Fruit fly (Drosophila melanogaster): ENCODE results near the gene Tmtc1.
A peak's percentile ranks its signal among the peaks of the same experiment; 100 is the strongest.

Gene Tmtc1

dm6 chr2L:2748480-2749143, 71.1 kb downstream of the Tmtc1 start (continued):
- TF ChIP-seq unc-4 (GFP tag; IDR thresholded peaks at IDR 0.05; ENCODE audit: partially characterized antibody) = peak; percentile 56
- TF ChIP-seq CG15696 (tag; optimal IDR thresholded peaks at IDR 0.05) = peak; percentile 58
- peak; percentile 82 for TF ChIP-seq CG9609 (GFP tag; optimal IDR thresholded peaks at IDR 0.05)
- no peak for TF ChIP-seq Elba2 (GFP tag; optimal IDR thresholded peaks at IDR 0.05)
- peak; percentile 81 for TF ChIP-seq nom (GFP tag; optimal IDR thresholded peaks at IDR 0.05)
- peak; percentile 89 for TF ChIP-seq CG13296 (GFP tag; optimal IDR thresholded peaks at IDR 0.05)
- peak; percentile 82 for TF ChIP-seq rib (GFP tag; IDR thresholded peaks at IDR 0.05)
- TF ChIP-seq CG3281 (GFP tag; optimal IDR thresholded peaks at IDR 0.05) = peak; percentile 96
- peak; percentile 80 for TF ChIP-seq NC2β (GFP tag; optimal IDR thresholded peaks at IDR 0.05)
- TF ChIP-seq CG17829 (tag; optimal IDR thresholded peaks at IDR 0.05) = peak; percentile 93
- peak; percentile 80 for TF ChIP-seq CG1602 (GFP tag; optimal IDR thresholded peaks at IDR 0.05)
- peak; percentile 88 for TF ChIP-seq cas (GFP tag; IDR thresholded peaks at IDR 0.05)
- peak; percentile 93 for TF ChIP-seq CG12659 (GFP tag; optimal IDR thresholded peaks at IDR 0.05)
- peak; percentile 84 for TF ChIP-seq CG32772 (GFP tag; IDR thresholded peaks at IDR 0.05)
- peak; percentile 91 for TF ChIP-seq CG6689 (GFP tag; IDR thresholded peaks at IDR 0.05)
- peak; percentile 35; the same call in 1 of the 3 replicates for TF ChIP-seq jigr1 (GFP tag; IDR thresholded peaks at IDR 0.05)
- TF ChIP-seq Oli (tag; optimal IDR thresholded peaks at IDR 0.05) = peak; percentile 74
- TF ChIP-seq CG14441 (GFP tag; IDR thresholded peaks at IDR 0.05) = peak; percentile 86
- TF ChIP-seq HLH54F (GFP tag; optimal IDR thresholded peaks at IDR 0.05) = peak; percentile 85
- peak; percentile 83 for TF ChIP-seq CG4328 (GFP tag; optimal IDR thresholded peaks at IDR 0.05)
- TF ChIP-seq Hr78 (GFP tag; optimal IDR thresholded peaks at IDR 0.05) = peak in 1 of 2 experiments; percentile 9
- peak; percentile 93 for TF ChIP-seq CG8924 (tag; optimal IDR thresholded peaks at IDR 0.05)
- peak; percentile 90 for TF ChIP-seq MESR4 (GFP tag; optimal IDR thresholded peaks at IDR 0.05)
- TF ChIP-seq insv (GFP tag; optimal IDR thresholded peaks at IDR 0.05) = peak in 1 of 2 experiments; percentile 67
- peak; percentile 89 for TF ChIP-seq sug (tag; optimal IDR thresholded peaks at IDR 0.05)
- peak; percentile 94 for TF ChIP-seq CG13894 (tag; optimal IDR thresholded peaks at IDR 0.05)
- TF ChIP-seq exex (tag; optimal IDR thresholded peaks at IDR 0.05) = no peak
- peak; percentile 94 for TF ChIP-seq NFAT (GFP tag; IDR thresholded peaks at IDR 0.05)
- peak; percentile 79 for TF ChIP-seq Abd-B (GFP tag; optimal IDR thresholded peaks at IDR 0.05)
- peak; percentile 92 for TF ChIP-seq NfI (GFP tag; optimal IDR thresholded peaks at IDR 0.05)
- TF ChIP-seq Sry-β (GFP tag; optimal IDR thresholded peaks at IDR 0.05) = peak; percentile 68
- TF ChIP-seq CG12744 (GFP tag; optimal IDR thresholded peaks at IDR 0.05) = peak; percentile 28
- TF ChIP-seq CG18764 (GFP tag; optimal IDR thresholded peaks at IDR 0.05) = peak; percentile 79
- peak; percentile 91 for TF ChIP-seq CG2712 (tag; optimal IDR thresholded peaks at IDR 0.05)
- TF ChIP-seq ttk (GFP tag; IDR thresholded peaks at IDR 0.05) = peak; percentile 81
- peak; percentile 92 for TF ChIP-seq Ptx1 (GFP tag; IDR thresholded peaks at IDR 0.05)
- peak; percentile 72 for TF ChIP-seq CG7357 (GFP tag; IDR thresholded peaks at IDR 0.05)
- TF ChIP-seq CG12071 (GFP tag; optimal IDR thresholded peaks at IDR 0.05) = no peak
- peak; percentile 65 to 79 for TF ChIP-seq Pdp1 (GFP tag; optimal IDR thresholded peaks at IDR 0.05)
- peak; percentile 74 for TF ChIP-seq CG1647 (GFP tag; optimal IDR thresholded peaks at IDR 0.05)
- TF ChIP-seq toy (GFP tag; IDR thresholded peaks at IDR 0.05) = peak; percentile 72; the same call in 1 of the 2 replicates
- TF ChIP-seq grau (tag; optimal IDR thresholded peaks at IDR 0.05) = peak; percentile 93
- TF ChIP-seq dati (GFP tag; IDR thresholded peaks at IDR 0.05) = no peak
- peak; percentile 75; the same call in 2 of the 3 replicates for TF ChIP-seq CG14050 (GFP tag; IDR thresholded peaks at IDR 0.05)
- peak; percentile 99 for TF ChIP-seq CG2116 (GFP tag; optimal IDR thresholded peaks at IDR 0.05)
- no peak; the same call in 2 of the 3 replicates for TF ChIP-seq CG17361 (GFP tag; IDR thresholded peaks at IDR 0.05)
- peak; percentile 68 for TF ChIP-seq trh (GFP tag; optimal IDR thresholded peaks at IDR 0.05)
- TF ChIP-seq CG11723 (GFP tag; optimal IDR thresholded peaks at IDR 0.05) = peak; percentile 71
